Worm (Caenorhabditis elegans) whole organism, young adult: ENCODE data around the gene ncx-10.

ENCODE experiments used
- B0019.2 ChIP-seq: fragments of 200-800 bp; sonication (Bioruptor generic); conservative IDR thresholded peaks from 2 replicates; pipeline ENCODE4 v1.3.6; 2022; ENCODE audit warnings: missing genetic modification reagents, missing genetic modification characterization, missing compliant biosample characterization
- B0261.1 ChIP-seq: sonication (generic microtip); optimal IDR thresholded peaks from 2 replicates; lab custom pipeline; 2016; ENCODE audit warnings: mild to moderate bottlenecking, missing genetic modification characterization, moderate library complexity, missing compliant biosample characterization
- D2030.7 ChIP-seq: fragments of 200-800 bp; sonication (Bioruptor generic); IDR thresholded peaks from 2 replicates; pipeline ENCODE4 v1.3.6; 2022; ENCODE audit warnings: missing genetic modification reagents, missing genetic modification characterization, missing compliant biosample characterization
- K12H6.12 ChIP-seq: fragments of 200-800 bp; sonication (Bioruptor generic); optimal IDR thresholded peaks from 2 replicates; lab custom pipeline; 2018; ENCODE audit warnings: mild to moderate bottlenecking, missing genetic modification characterization, missing compliant biosample characterization
- Y53G8AR.9 ChIP-seq: fragments of 200-800 bp; sonication (Bioruptor generic); conservative IDR thresholded peaks from 2 replicates; pipeline ENCODE4 v1.3.6; 2022; ENCODE audit warnings: missing genetic modification reagents, missing genetic modification characterization, missing compliant biosample characterization
- akir-1 ChIP-seq: fragments of 200-800 bp; sonication (Bioruptor generic); optimal IDR thresholded peaks from 2 replicates; lab custom pipeline; 2018; ENCODE audit warnings: mild to moderate bottlenecking, missing genetic modification characterization, moderate library complexity, missing compliant biosample characterization
- ama-1 ChIP-seq, 3 experiments: fragments of 150-350 bp in 1 of 3; sonication (generic microtip) in 2 of 3; optimal IDR thresholded peaks; 2 replicates each; lab custom pipeline; 2014 to 2018; ENCODE audit warnings: missing biosample characterization in 2 of 3, missing genetic modification characterization in 2 of 3, missing genetic modification reagents in 2 of 3
- attf-6 ChIP-seq: fragments of 200-800 bp; sonication (Bioruptor generic); IDR thresholded peaks from 2 replicates; pipeline ENCODE4 v1.3.6; 2022; ENCODE audit warnings: missing genetic modification reagents, missing genetic modification characterization, missing compliant biosample characterization
- bed-1 ChIP-seq: fragments of 200-800 bp; sonication (Bioruptor generic); IDR thresholded peaks from 2 replicates; pipeline ENCODE4 v1.3.6; 2022; ENCODE audit warnings: missing genetic modification reagents, missing genetic modification characterization, missing compliant biosample characterization
- ceh-79 ChIP-seq: sonication (generic microtip); optimal IDR thresholded peaks from 2 replicates; lab custom pipeline; 2017; ENCODE audit warnings: mild to moderate bottlenecking, missing genetic modification characterization, missing compliant biosample characterization
- dox-1 ChIP-seq: fragments of 200-800 bp; sonication (Bioruptor generic); IDR thresholded peaks from 2 replicates; pipeline ENCODE4 v1.3.6; 2022; ENCODE audit warnings: missing genetic modification reagents, missing genetic modification characterization, missing compliant biosample characterization
- fkh-3 ChIP-seq: sonication (generic microtip); optimal IDR thresholded peaks from 2 replicates; lab custom pipeline; 2016; ENCODE audit warnings: mild to moderate bottlenecking, missing genetic modification characterization, missing compliant biosample characterization
- gei-17 ChIP-seq: fragments of 200-800 bp; sonication (Bioruptor generic); optimal IDR thresholded peaks from 2 replicates; lab custom pipeline; 2018; ENCODE audit warnings: mild to moderate bottlenecking, missing genetic modification characterization, missing compliant biosample characterization
- hlh-12 ChIP-seq: sonication (generic microtip); optimal IDR thresholded peaks from 2 replicates; lab custom pipeline; 2016; ENCODE audit warnings: missing genetic modification characterization, missing compliant biosample characterization
- hlh-26 ChIP-seq: fragments of 200-800 bp; sonication (Bioruptor generic); conservative IDR thresholded peaks from 2 replicates; pipeline ENCODE4 v1.3.6; 2022; ENCODE audit warnings: missing genetic modification reagents, missing genetic modification characterization, missing compliant biosample characterization
- hmg-20 ChIP-seq: fragments of 200-800 bp; sonication (Bioruptor generic); IDR thresholded peaks from 2 replicates; pipeline ENCODE4 v1.3.6; 2022; ENCODE audit warnings: missing genetic modification reagents, missing genetic modification characterization, missing compliant biosample characterization
- hsf-1 ChIP-seq: fragments of 200-800 bp; sonication (Bioruptor generic); IDR thresholded peaks from 2 replicates; pipeline ENCODE4 v1.3.6; 2022; ENCODE audit warnings: missing genetic modification reagents, missing genetic modification characterization, missing compliant biosample characterization
- let-526 ChIP-seq: fragments of 200-800 bp; sonication (Bioruptor generic); IDR thresholded peaks from 2 replicates; pipeline ENCODE4 v1.3.6; 2022; ENCODE audit warnings: missing genetic modification reagents, missing genetic modification characterization, missing compliant biosample characterization
- lin-26 ChIP-seq: fragments of 200-800 bp; sonication (Bioruptor generic); IDR thresholded peaks from 2 replicates; pipeline ENCODE4 v1.3.6; 2022; ENCODE audit warnings: missing genetic modification reagents, missing genetic modification characterization, missing compliant biosample characterization
- lin-35 ChIP-seq, 3 experiments: fragments of 150-350 bp in 2 of 3; sonication (generic microtip) in 1 of 3; optimal IDR thresholded peaks; 2 replicates each; lab custom pipeline; 2014 to 2018; ENCODE audit warnings: missing biosample characterization in 3 of 3, missing genetic modification characterization in 3 of 3, missing genetic modification reagents in 3 of 3
- lin-54 ChIP-seq: fragments of 200-800 bp; sonication (Bioruptor generic); optimal IDR thresholded peaks from 2 replicates; lab custom pipeline; 2018; ENCODE audit warnings: mild to moderate bottlenecking, missing genetic modification characterization, missing compliant biosample characterization
- madf-10 ChIP-seq: sonication (generic microtip); optimal IDR thresholded peaks from 2 replicates; lab custom pipeline; 2016; ENCODE audit warnings: mild to moderate bottlenecking, missing genetic modification characterization, missing compliant biosample characterization
- madf-6 ChIP-seq: fragments of 200-800 bp; sonication (Bioruptor generic); IDR thresholded peaks from 2 replicates; pipeline ENCODE4 v1.3.6; 2022; ENCODE audit warnings: missing genetic modification reagents, missing genetic modification characterization, missing compliant biosample characterization
- madf-8 ChIP-seq: fragments of 200-800 bp; sonication (Bioruptor generic); conservative IDR thresholded peaks from 2 replicates; pipeline ENCODE4 v1.3.6; 2022; ENCODE audit warnings: missing genetic modification reagents, missing genetic modification characterization, missing compliant biosample characterization
- mel-28 ChIP-seq: sonication (generic microtip); optimal IDR thresholded peaks from 2 replicates; lab custom pipeline; 2016; ENCODE audit warnings: borderline replicate concordance, mild to moderate bottlenecking, missing genetic modification characterization, missing compliant biosample characterization
- nhr-27 ChIP-seq: fragments of 200-800 bp; sonication (Bioruptor generic); optimal IDR thresholded peaks from 2 replicates; lab custom pipeline; 2018; ENCODE audit warnings: mild to moderate bottlenecking, missing genetic modification characterization, moderate library complexity, missing compliant biosample characterization
- nhr-80 ChIP-seq: sonication (generic microtip); optimal IDR thresholded peaks from 2 replicates; lab custom pipeline; 2016; ENCODE audit warnings: missing genetic modification characterization, missing compliant biosample characterization
- rec-8 ChIP-seq, 2 experiments: sonication (generic microtip); optimal IDR thresholded peaks; 2 replicates each; lab custom pipeline; 2016; ENCODE audit warnings: mild to moderate bottlenecking in 2 of 2, missing genetic modification characterization in 2 of 2, missing genetic modification reagents in 2 of 2, missing genotype in 2 of 2, missing biosample characterization in 1 of 2, missing compliant biosample characterization in 1 of 2, moderate library complexity in 1 of 2
- rpc-1 ChIP-seq, 2 experiments: fragments of 150-350 bp in 1 of 2; sonication (generic microtip) in 1 of 2; optimal IDR thresholded peaks; 2 replicates each; lab custom pipeline; 2014 to 2018; ENCODE audit warnings: missing biosample characterization in 1 of 2, missing genetic modification characterization in 1 of 2, missing genetic modification reagents in 1 of 2, missing genotype in 1 of 2
- sdz-38 ChIP-seq: sonication (generic microtip); optimal IDR thresholded peaks from 2 replicates; lab custom pipeline; 2016; ENCODE audit warnings: missing genotype, missing genetic modification characterization, missing compliant biosample characterization
- sptf-2 ChIP-seq: fragments of 200-800 bp; sonication (Bioruptor generic); optimal IDR thresholded peaks from 2 replicates; lab custom pipeline; 2018; ENCODE audit warnings: mild to moderate bottlenecking, missing genetic modification characterization, missing compliant biosample characterization
- tlf-1 ChIP-seq: fragments of 200-800 bp; sonication (Bioruptor generic); optimal IDR thresholded peaks from 2 replicates; lab custom pipeline; 2018; ENCODE audit warnings: mild to moderate bottlenecking, missing genetic modification characterization, missing compliant biosample characterization
- unc-130 ChIP-seq: sonication (generic microtip); optimal IDR thresholded peaks from 2 replicates; lab custom pipeline; 2016; ENCODE audit warnings: missing genetic modification reagents, missing genetic modification characterization, missing compliant biosample characterization
- unc-62 ChIP-seq: fragments of 150-350 bp; optimal IDR thresholded peaks from 2 replicates; lab custom pipeline; 2014; ENCODE audit warnings: missing biosample characterization, missing genetic modification reagents, missing genetic modification characterization
- zfh-2 ChIP-seq: fragments of 200-800 bp; sonication (Bioruptor generic); conservative IDR thresholded peaks from 2 replicates; pipeline ENCODE4 v1.3.6; 2022; ENCODE audit warnings: missing genetic modification reagents, missing genetic modification characterization, missing compliant biosample characterization
- ztf-25 ChIP-seq: fragments of 200-800 bp; sonication (Bioruptor generic); IDR thresholded peaks from 2 replicates; pipeline ENCODE4 v1.3.6; 2022; ENCODE audit warnings: missing genetic modification reagents, missing genetic modification characterization, missing compliant biosample characterization

ncx-10 gene

DNA sequence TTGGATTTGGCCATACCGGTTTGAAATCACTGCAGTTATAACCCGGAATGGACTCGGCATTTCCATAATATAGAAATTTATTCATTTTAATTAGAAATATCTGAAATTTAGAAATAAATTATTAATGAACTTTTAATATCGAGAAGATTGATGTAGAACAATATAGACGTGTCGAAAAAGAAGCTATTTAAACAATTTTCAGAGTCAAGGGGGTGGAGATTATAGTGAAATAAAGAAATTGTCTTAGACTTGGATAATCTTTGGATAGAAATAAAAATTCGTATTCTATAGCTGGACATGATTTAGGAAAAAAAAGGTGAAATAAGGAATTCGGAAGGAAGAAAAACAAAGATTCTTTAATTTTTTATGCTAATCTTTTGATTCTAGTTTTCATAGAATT, 7.4 kb upstream of the ncx-10 start, which contains the start of gene srt-53:
Gene srt-53 (minus strand): TSS at position 101 of the 400 bp plus-strand sequence.
- no peak for TF ChIP-seq hmg-20 (GFP tag; lab: Robert Waterston, UW)
- TF ChIP-seq nhr-27: no peak
- TF ChIP-seq rpc-1 (optimal IDR thresholded peaks at IDR 0.05; lab: Kevin White, UChicago): no peak
- no peak for TF ChIP-seq rpc-1 (tag; optimal IDR thresholded peaks at IDR 0.05; lab: Kevin White, UChicago)
- no peak for TF ChIP-seq K12H6.12 (tag; lab: Kevin White, UChicago)
- TF ChIP-seq rec-8 (tag; optimal IDR thresholded peaks at IDR 0.05; lab: Kevin White, UChicago): no peak
- no peak for TF ChIP-seq mel-28 (tag; lab: Kevin White, UChicago)
- no peak for TF ChIP-seq sptf-2 (GFP tag; lab: Kevin White, UChicago)
- no peak for TF ChIP-seq let-526 (GFP tag; lab: Robert Waterston, UW)
- TF ChIP-seq hlh-26 (GFP tag; lab: Robert Waterston, UW): no peak
- TF ChIP-seq lin-26 (GFP tag; lab: Robert Waterston, UW): no peak
- TF ChIP-seq hsf-1 (GFP tag; lab: Robert Waterston, UW): no peak
- TF ChIP-seq ama-1 (optimal IDR thresholded peaks at IDR 0.05; lab: Kevin White, UChicago): no peak
- no peak for TF ChIP-seq ama-1 (GFP tag; optimal IDR thresholded peaks at IDR 0.05; lab: Kevin White, UChicago)
- TF ChIP-seq Y53G8AR.9 (GFP tag; lab: Robert Waterston, UW): no peak

DNA sequence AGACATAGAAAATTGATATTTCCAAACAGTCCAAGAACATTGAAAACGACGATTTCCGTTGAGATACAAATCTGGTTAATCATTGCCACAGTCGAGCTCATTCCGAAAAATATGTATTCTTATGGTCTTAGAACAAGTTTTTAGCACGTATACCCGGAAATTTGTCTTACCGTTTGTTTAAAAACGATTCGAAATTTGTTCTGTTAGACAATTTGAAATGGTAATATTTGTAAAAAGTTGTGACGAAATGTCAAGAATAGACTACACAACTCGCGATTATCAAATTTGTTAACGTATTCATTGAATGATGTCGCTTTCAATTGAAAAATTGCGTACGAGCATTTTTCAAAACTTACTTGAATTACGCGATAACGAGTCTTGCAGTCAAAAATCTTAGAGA, 4.3 kb upstream of the ncx-10 start, which contains the start of gene srsx-3:
Gene srsx-3 (minus strand): TSS at position 101 of the 400 bp plus-strand sequence.
- TF ChIP-seq gei-17 (GFP tag; lab: Kevin White, UChicago): no peak
- TF ChIP-seq rpc-1 (optimal IDR thresholded peaks at IDR 0.05; lab: Kevin White, UChicago): no peak
- TF ChIP-seq rpc-1 (tag; optimal IDR thresholded peaks at IDR 0.05; lab: Kevin White, UChicago): no peak
- no peak for TF ChIP-seq hlh-12 (tag; lab: Kevin White, UChicago)
- TF ChIP-seq lin-54 (GFP tag; lab: Kevin White, UChicago): no peak
- TF ChIP-seq unc-62 (GFP tag; lab: Kevin White, UChicago): no peak

DNA sequence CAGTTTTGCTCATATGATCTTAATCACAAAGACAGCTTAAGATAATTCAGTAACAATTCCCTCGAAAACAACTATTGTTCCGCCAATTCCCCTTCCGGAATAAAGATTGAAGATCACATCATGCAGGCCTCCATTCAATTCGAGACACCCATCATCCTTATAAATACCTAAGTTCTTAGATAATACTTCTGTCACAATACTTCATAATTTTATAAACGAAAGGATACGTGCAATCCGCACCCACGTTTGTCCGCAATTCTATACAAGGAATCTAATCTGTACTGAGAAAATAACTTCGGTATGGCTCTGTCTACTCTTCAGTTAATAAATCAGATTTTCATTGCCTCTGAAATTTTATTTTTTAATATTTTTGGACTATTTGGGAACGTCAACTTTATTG, 4.2 kb downstream of the ncx-10 start, which contains the start of gene srsx-5:
Gene srsx-5 (plus strand): TSS at position 301 of the 400 bp plus-strand sequence.
- TF ChIP-seq fkh-3 (tag; lab: Kevin White, UChicago): no peak
- TF ChIP-seq gei-17 (GFP tag; lab: Kevin White, UChicago): no peak
- TF ChIP-seq, all 124 proteins: peak for 0

DNA sequence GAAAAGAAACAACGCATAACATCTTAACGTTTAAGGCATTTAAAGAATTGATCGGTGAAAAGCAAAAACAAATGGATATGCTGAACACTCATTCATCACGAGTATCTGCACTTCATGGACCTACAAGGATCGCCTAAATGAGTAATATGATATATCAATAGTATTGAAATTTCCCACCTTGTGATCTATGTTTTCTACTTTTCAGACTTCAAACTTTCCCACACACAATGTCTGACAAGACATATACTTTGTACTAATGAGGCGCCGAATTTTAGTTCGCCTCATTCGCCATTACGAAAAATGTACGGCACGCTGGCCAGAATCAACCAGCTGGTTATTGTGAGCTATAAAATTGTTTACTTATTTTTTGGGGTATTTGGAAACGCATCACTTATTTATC, 6.1 kb downstream of the ncx-10 start, which contains the start of gene srsx-6:
Gene srsx-6 (plus strand): TSS at position 301 of the 400 bp plus-strand sequence.
- TF ChIP-seq D2030.7 (GFP tag; lab: Robert Waterston, UW): no peak
- TF ChIP-seq akir-1 (GFP tag; lab: Kevin White, UChicago): no peak
- TF ChIP-seq hlh-26 (GFP tag; lab: Robert Waterston, UW): no peak
- no peak for TF ChIP-seq ceh-79 (tag; lab: Kevin White, UChicago)
- TF ChIP-seq zfh-2 (GFP tag; lab: Robert Waterston, UW): no peak
- no peak for TF ChIP-seq attf-6 (GFP tag; lab: Robert Waterston, UW)
- TF ChIP-seq dox-1 (GFP tag; lab: Robert Waterston, UW): no peak
- no peak for TF ChIP-seq madf-8 (GFP tag; lab: Robert Waterston, UW)
- no peak for TF ChIP-seq nhr-80 (tag; lab: Kevin White, UChicago)
- no peak for TF ChIP-seq B0019.2 (GFP tag; lab: Robert Waterston, UW)
- TF ChIP-seq madf-6 (GFP tag; lab: Robert Waterston, UW): no peak
- TF ChIP-seq, all 124 proteins: peak for 0

DNA sequence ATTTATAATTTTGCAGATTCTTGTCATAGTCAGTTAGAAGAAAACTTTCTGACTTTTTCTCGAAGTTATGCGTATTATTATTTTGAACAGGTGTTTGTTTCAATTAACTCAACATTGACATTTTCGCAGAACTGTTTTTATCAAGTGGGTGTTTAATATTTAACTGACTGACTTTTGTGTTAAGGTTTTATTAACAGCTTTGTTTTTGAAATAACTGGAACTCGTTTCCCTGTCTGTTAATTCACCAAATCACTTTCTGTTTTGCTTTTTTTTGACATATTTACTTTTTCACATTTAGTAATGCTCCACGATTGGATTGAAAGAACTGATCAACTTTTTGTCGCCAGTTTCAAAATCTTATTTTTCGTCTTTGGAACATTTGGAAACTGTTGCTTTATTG, 7.4 kb downstream of the ncx-10 start, which contains the start of gene srsx-7:
Gene srsx-7 (plus strand): TSS at position 301 of the 400 bp plus-strand sequence.
- TF ChIP-seq tlf-1 (GFP tag; lab: Kevin White, UChicago) (no peak), unc-130 (no peak), lin-35 (GFP tag; optimal IDR thresholded peaks at IDR 0.05; lab: Kevin White, UChicago) (no peak), B0261.1 (tag; lab: Kevin White, UChicago) (no peak), sdz-38 (tag; lab: Kevin White, UChicago) (no peak), madf-10 (tag; lab: Kevin White, UChicago) (no peak), bed-1 (no peak), let-526 (GFP tag; lab: Robert Waterston, UW) (no peak), sptf-2 (GFP tag; lab: Kevin White, UChicago) (no peak), ztf-25 (GFP tag; lab: Robert Waterston, UW) (no peak), akir-1 (GFP tag; lab: Kevin White, UChicago) (no peak), D2030.7 (GFP tag; lab: Robert Waterston, UW) (no peak)
